Worm (Caenorhabditis elegans): ENCODE results near the gene K02D10.4.
A peak's percentile ranks its signal among the peaks of the same experiment; 100 is the strongest.

Gene K02D10.4

ce11 chrIII:8795595-8796141 lies 15.9 kb upstream of the K02D10.4 start:
- peak; percentile 94 for TF ChIP-seq Y55F3AM.14 (GFP tag; optimal IDR thresholded peaks at IDR 0.05)
- TF ChIP-seq nhr-237 (tag; optimal IDR thresholded peaks at IDR 0.05) = peak; percentile 54
- peak; percentile 67 for TF ChIP-seq ceh-16 (tag; optimal IDR thresholded peaks at IDR 0.05)
- peak; percentile 94 for TF ChIP-seq nhr-6 (tag; optimal IDR thresholded peaks at IDR 0.05)
- peak; percentile 87 for TF ChIP-seq lin-11 (tag; optimal IDR thresholded peaks at IDR 0.05)
- TF ChIP-seq nhr-21 (tag; optimal IDR thresholded peaks at IDR 0.05) = peak; percentile 98
- no peak for TF ChIP-seq nhr-23 (tag; optimal IDR thresholded peaks at IDR 0.05)
- no peak for TF ChIP-seq elt-1 (tag; optimal IDR thresholded peaks at IDR 0.05)
- TF ChIP-seq ztf-4 (tag; optimal IDR thresholded peaks at IDR 0.05) = peak; percentile 96
- TF ChIP-seq snpc-4 (tag; optimal IDR thresholded peaks at IDR 0.05) = peak; percentile 95
- no peak for TF ChIP-seq elt-3 (tag; optimal IDR thresholded peaks at IDR 0.05)
- peak; percentile 91 to 94 for TF ChIP-seq mdl-1 (tag; optimal IDR thresholded peaks at IDR 0.05)
- TF ChIP-seq egl-27 (tag; optimal IDR thresholded peaks at IDR 0.05) = peak; percentile 97
- TF ChIP-seq ztf-11 (tag; optimal IDR thresholded peaks at IDR 0.05) = peak; percentile 13
- TF ChIP-seq sma-9 (GFP tag; optimal IDR thresholded peaks at IDR 0.05) = peak; percentile 99
- peak; percentile 84 for TF ChIP-seq sma-9 (tag; optimal IDR thresholded peaks at IDR 0.05)
- peak; percentile 82 for TF ChIP-seq ama-1 (optimal IDR thresholded peaks at IDR 0.05)
- peak; percentile 97 for TF ChIP-seq C34F6.9 (tag; optimal IDR thresholded peaks at IDR 0.05)
- TF ChIP-seq skn-1 (tag; optimal IDR thresholded peaks at IDR 0.05) = no peak
- peak; percentile 95 for TF ChIP-seq lin-13 (GFP tag; optimal IDR thresholded peaks at IDR 0.05)
- no peak for TF ChIP-seq nhr-12 (tag; optimal IDR thresholded peaks at IDR 0.05)
- TF ChIP-seq F13H6.1 (tag; optimal IDR thresholded peaks at IDR 0.05) = peak; percentile 99
- TF ChIP-seq nhr-25 (tag; optimal IDR thresholded peaks at IDR 0.05) = peak; percentile 97
- TF ChIP-seq fos-1 (tag; optimal IDR thresholded peaks at IDR 0.05) = peak; percentile 97
- TF ChIP-seq alr-1 (tag; optimal IDR thresholded peaks at IDR 0.05) = peak; percentile 85
- TF ChIP-seq lin-39 (tag; optimal IDR thresholded peaks at IDR 0.05) = peak; percentile 48
- peak; percentile 87 for TF ChIP-seq mab-5 (tag; optimal IDR thresholded peaks at IDR 0.05)
- peak; percentile 96 for TF ChIP-seq sma-3 (GFP tag; optimal IDR thresholded peaks at IDR 0.05)
- TF ChIP-seq R02D3.7 (tag; optimal IDR thresholded peaks at IDR 0.05) = peak; percentile 31
- TF ChIP-seq blmp-1 (tag; optimal IDR thresholded peaks at IDR 0.05; ENCODE audit: insufficient read depth) = peak; percentile 87
- TF ChIP-seq gmeb-1 (tag; optimal IDR thresholded peaks at IDR 0.05) = peak; percentile 77
- peak; percentile 98 for TF ChIP-seq sem-4 (tag; optimal IDR thresholded peaks at IDR 0.05)
- TF ChIP-seq peb-1 (tag; optimal IDR thresholded peaks at IDR 0.05) = no peak
- TF ChIP-seq nhr-129 (tag; optimal IDR thresholded peaks at IDR 0.05) = peak; percentile 90
- TF ChIP-seq unc-55 (GFP tag; optimal IDR thresholded peaks at IDR 0.05) = peak; percentile 96
- peak; percentile 96 for TF ChIP-seq crh-2 (tag; optimal IDR thresholded peaks at IDR 0.05)
- no peak for TF ChIP-seq mbf-1 (tag; optimal IDR thresholded peaks at IDR 0.05)
- TF ChIP-seq nhr-77 (tag; optimal IDR thresholded peaks at IDR 0.05) = peak; percentile 65
- peak; percentile 83 to 95 for TF ChIP-seq lsy-2 (tag; optimal IDR thresholded peaks at IDR 0.05)
- peak; percentile 63 for TF ChIP-seq ZK546.5 (tag; optimal IDR thresholded peaks at IDR 0.05)
- peak; percentile 98 for TF ChIP-seq unc-62 (GFP tag; optimal IDR thresholded peaks at IDR 0.05)
- no peak for TF ChIP-seq ztf-1 (GFP tag; conservative IDR thresholded peaks at IDR 0.05)
- no peak for TF ChIP-seq dmd-4 (tag; optimal IDR thresholded peaks at IDR 0.05)
- peak; percentile 39 for TF ChIP-seq ceh-82 (tag; optimal IDR thresholded peaks at IDR 0.05)
- TF ChIP-seq nhr-11 (tag; optimal IDR thresholded peaks at IDR 0.05) = no peak
- peak; percentile 64 for TF ChIP-seq unc-39 (tag; optimal IDR thresholded peaks at IDR 0.05)
- TF ChIP-seq nhr-10 (tag; optimal IDR thresholded peaks at IDR 0.05) = peak; percentile 29
- TF ChIP-seq aly-2 (tag; optimal IDR thresholded peaks at IDR 0.05) = no peak
- TF ChIP-seq zag-1 (tag; optimal IDR thresholded peaks at IDR 0.05) = peak; percentile 98
